Fruit fly (Drosophila melanogaster) Kc167 (cell line): ENCODE measurements around the gene CG7115.

Experiments
- Myc ChIP-seq: fragments of >200 bp; optimal IDR thresholded peaks from 2 replicates; lab custom pipeline; 2017; ENCODE audit warnings: missing external identifiers
- Sin3A ChIP-seq: fragments of >200 bp; optimal IDR thresholded peaks from 2 replicates; lab custom pipeline; 2018; ENCODE audit warnings: missing external identifiers
- h ChIP-seq: fragments of >200 bp; optimal IDR thresholded peaks from 3 replicates; lab custom pipeline; 2018; ENCODE audit warnings: missing external identifiers
- insv ChIP-seq: fragments of >200 bp; optimal IDR thresholded peaks from 3 replicates; lab custom pipeline; 2018; ENCODE audit warnings: missing external identifiers
- psq ChIP-seq: fragments of >200 bp; optimal IDR thresholded peaks from 2 replicates; lab custom pipeline; 2017; ENCODE audit warnings: missing external identifiers
- ttk ChIP-seq: sonication (Bioruptor generic); optimal IDR thresholded peaks from 2 replicates; lab custom pipeline; 2017; ENCODE audit warnings: missing external identifiers

DNA sequence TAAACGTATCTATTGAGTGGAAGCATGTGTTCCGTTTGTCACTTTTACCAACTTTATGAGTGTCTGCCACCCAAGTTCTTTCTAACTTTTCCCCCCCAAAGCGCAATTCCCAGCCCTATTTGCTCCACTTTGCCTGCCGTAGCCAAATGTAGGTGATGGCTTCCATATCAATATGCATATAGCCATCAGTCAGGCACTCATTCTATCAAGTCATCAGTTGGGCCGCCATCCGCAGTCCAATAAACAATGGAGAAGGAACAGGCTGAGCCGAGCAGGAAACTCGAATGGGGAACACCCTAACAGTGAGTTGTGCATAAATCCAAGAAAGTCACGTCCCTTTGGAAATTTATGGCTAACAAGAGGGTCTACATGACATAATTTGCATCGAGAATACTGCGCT is 13.4 kb upstream of the CG7115 start:
- no peak for TF ChIP-seq Sin3A (lab: Kevin White, UChicago)
- no peak for TF ChIP-seq Myc
- TF ChIP-seq psq (lab: Kevin White, UChicago) = no peak
- TF ChIP-seq h = no peak
- TF ChIP-seq ttk (lab: Kevin White, UChicago) = no peak
- TF ChIP-seq insv (lab: Kevin White, UChicago) = no peak
